Fruit fly (Drosophila melanogaster) whole organism, prepupa: ENCODE data around the gene Ddc.

Experiments used
- Blimp-1 ChIP-seq: fragments of 200-800 bp; sonication (Bioruptor generic); optimal IDR thresholded peaks from 3 replicates; lab custom pipeline; 2017; ENCODE audit warnings: missing biosample characterization, missing genetic modification characterization, mild to moderate bottlenecking, moderate library complexity, missing genetic modification reagents
- CG10631 ChIP-seq: fragments of 200-800 bp; sonication (Bioruptor generic); optimal IDR thresholded peaks from 2 replicates; lab custom pipeline; 2016; ENCODE audit warnings: missing biosample characterization, missing genetic modification characterization
- CG10669 ChIP-seq: fragments of 200-800 bp; sonication (Bioruptor generic); optimal IDR thresholded peaks from 3 replicates; lab custom pipeline; 2018; ENCODE audit warnings: missing biosample characterization, mild to moderate bottlenecking, missing genetic modification characterization, moderate library complexity
- CG11294 ChIP-seq: fragments of 200-800 bp; sonication (Bioruptor generic); IDR thresholded peaks from 2 replicates; pipeline ENCODE4 v1.3.6; 2022; ENCODE audit warnings: missing biosample characterization, missing genetic modification characterization
- CG11902 ChIP-seq: fragments of 200-800 bp; sonication (Bioruptor generic); optimal IDR thresholded peaks from 3 replicates; lab custom pipeline; 2016; ENCODE audit warnings: missing biosample characterization, missing genetic modification characterization
- CG15336 ChIP-seq: fragments of 200-800 bp; sonication (Bioruptor generic); IDR thresholded peaks from 2 replicates; pipeline ENCODE4 v1.3.6; 2022; ENCODE audit warnings: missing biosample characterization, missing genetic modification characterization
- CG1621 ChIP-seq: fragments of 200-800 bp; sonication (Bioruptor generic); optimal IDR thresholded peaks from 3 replicates; lab custom pipeline; 2018; ENCODE audit warnings: missing biosample characterization, mild to moderate bottlenecking, missing genetic modification characterization
- CG16779 ChIP-seq: fragments of 200-800 bp; sonication (Bioruptor generic); optimal IDR thresholded peaks from 3 replicates; lab custom pipeline; 2017; ENCODE audit warnings: missing biosample characterization, mild to moderate bottlenecking, missing genetic modification characterization
- CG3032 ChIP-seq: fragments of 200-800 bp; optimal IDR thresholded peaks from 2 replicates; lab custom pipeline; 2019; ENCODE audit warnings: missing biosample characterization, mild to moderate bottlenecking, missing genetic modification characterization, moderate library complexity
- CG31627 ChIP-seq: fragments of 200-800 bp; sonication (Bioruptor generic); optimal IDR thresholded peaks from 3 replicates; lab custom pipeline; 2016; ENCODE audit warnings: missing biosample characterization, missing genetic modification characterization
- CG32006 ChIP-seq: fragments of 200-800 bp; sonication (Bioruptor generic); optimal IDR thresholded peaks from 3 replicates; lab custom pipeline; 2017; ENCODE audit warnings: missing biosample characterization, mild to moderate bottlenecking, missing genetic modification characterization
- CG34406 ChIP-seq: fragments of 200-800 bp; sonication (Bioruptor generic); optimal IDR thresholded peaks from 3 replicates; lab custom pipeline; 2016; ENCODE audit warnings: missing biosample characterization, missing genetic modification characterization
- CG6792 ChIP-seq: fragments of 200-800 bp; sonication (Bioruptor generic); optimal IDR thresholded peaks from 3 replicates; lab custom pipeline; 2016; ENCODE audit warnings: missing biosample characterization, missing genetic modification characterization
- CG6854 ChIP-seq: fragments of 200-800 bp; sonication (Bioruptor generic); optimal IDR thresholded peaks from 2 replicates; lab custom pipeline; 2017; ENCODE audit warnings: missing biosample characterization, mild to moderate bottlenecking, missing genetic modification characterization
- CG8119 ChIP-seq: fragments of 200-800 bp; sonication (Bioruptor generic); IDR thresholded peaks from 3 replicates; pipeline ENCODE4 v1.3.6; 2022; ENCODE audit warnings: missing biosample characterization, missing genetic modification characterization
- CG8319 ChIP-seq: fragments of 200-800 bp; sonication (Bioruptor generic); optimal IDR thresholded peaks from 3 replicates; lab custom pipeline; 2016; ENCODE audit warnings: missing biosample characterization, missing genetic modification characterization
- CG8632 ChIP-seq: fragments of 200-800 bp; sonication (Bioruptor generic); optimal IDR thresholded peaks from 3 replicates; lab custom pipeline; 2016; ENCODE audit warnings: missing biosample characterization, missing genetic modification characterization
- Eip75B ChIP-seq: fragments of 200-800 bp; sonication (Bioruptor generic); optimal IDR thresholded peaks from 3 replicates; lab custom pipeline; 2016; ENCODE audit warnings: missing biosample characterization, missing genetic modification characterization
- Eip78C ChIP-seq: fragments of 200-800 bp; sonication (Bioruptor generic); peaks from one replicate; lab custom pipeline; 2016; ENCODE audit warnings: missing biosample characterization, missing genetic modification characterization
- Eip93F ChIP-seq: fragments of 200-800 bp; sonication (Bioruptor generic); optimal IDR thresholded peaks from 2 replicates; lab custom pipeline; 2016; ENCODE audit warnings: missing biosample characterization, mild to moderate bottlenecking, missing genetic modification characterization
- Ets21C ChIP-seq: fragments of 200-800 bp; sonication (Bioruptor generic); optimal IDR thresholded peaks from 3 replicates; lab custom pipeline; 2016; ENCODE audit warnings: missing biosample characterization, missing genetic modification characterization
- Ets96B ChIP-seq: fragments of 200-800 bp; optimal IDR thresholded peaks from 2 replicates; lab custom pipeline; 2019; ENCODE audit warnings: missing biosample characterization, mild to moderate bottlenecking, missing genetic modification characterization, moderate library complexity
- Hr38 ChIP-seq: sonication (Bioruptor generic); optimal IDR thresholded peaks from 2 replicates; lab custom pipeline; 2016; ENCODE audit warnings: missing biosample characterization, missing genetic modification characterization
- Hr39 ChIP-seq: fragments of 200-800 bp; sonication (Bioruptor generic); optimal IDR thresholded peaks from 2 replicates; lab custom pipeline; 2016; ENCODE audit warnings: missing biosample characterization, missing genetic modification characterization
- Lpt ChIP-seq: fragments of 200-800 bp; sonication (Bioruptor generic); optimal IDR thresholded peaks from 3 replicates; lab custom pipeline; 2016; ENCODE audit warnings: missing biosample characterization, missing genetic modification characterization
- Met ChIP-seq: fragments of 200-800 bp; sonication (Bioruptor generic); optimal IDR thresholded peaks from 3 replicates; lab custom pipeline; 2016; ENCODE audit warnings: missing biosample characterization, missing genetic modification characterization
- Smox ChIP-seq: fragments of 200-800 bp; sonication (Bioruptor generic); optimal IDR thresholded peaks from 3 replicates; lab custom pipeline; 2016; ENCODE audit warnings: missing biosample characterization, missing genetic modification characterization
- Sox102F ChIP-seq: fragments of 200-800 bp; sonication (Bioruptor generic); optimal IDR thresholded peaks from 2 replicates; lab custom pipeline; 2016; ENCODE audit warnings: missing biosample characterization, mild to moderate bottlenecking, missing genetic modification characterization
- Sox14 ChIP-seq: fragments of 200-800 bp; sonication (Bioruptor generic); optimal IDR thresholded peaks from 3 replicates; lab custom pipeline; 2016; ENCODE audit warnings: missing biosample characterization, missing genetic modification characterization
- Sox15 ChIP-seq: fragments of 200-800 bp; sonication (Bioruptor generic); optimal IDR thresholded peaks from 3 replicates; lab custom pipeline; 2016; ENCODE audit warnings: missing biosample characterization, missing genetic modification characterization
- acj6 ChIP-seq: fragments of 200-800 bp; sonication (Bioruptor generic); optimal IDR thresholded peaks from 3 replicates; lab custom pipeline; 2016; ENCODE audit warnings: missing biosample characterization, missing genetic modification characterization
- cyc ChIP-seq: fragments of 200-800 bp; sonication (Bioruptor generic); optimal IDR thresholded peaks from 3 replicates; lab custom pipeline; 2016; ENCODE audit warnings: missing biosample characterization, missing genetic modification characterization
- dac ChIP-seq: fragments of 200-800 bp; sonication (Bioruptor generic); optimal IDR thresholded peaks from 2 replicates; lab custom pipeline; 2017; ENCODE audit warnings: missing biosample characterization, mild to moderate bottlenecking, missing genetic modification characterization
- dsx ChIP-seq: fragments of 200-800 bp; optimal IDR thresholded peaks from 3 replicates; lab custom pipeline; 2019; ENCODE audit warnings: missing biosample characterization, mild to moderate bottlenecking, missing genetic modification characterization, moderate library complexity; ENCODE audit not compliant: poor library complexity, severe bottlenecking
- eg ChIP-seq: fragments of 200-800 bp; sonication (Bioruptor generic); IDR thresholded peaks from 3 replicates; pipeline ENCODE4 v1.3.6; 2022; ENCODE audit warnings: missing biosample characterization, missing genetic modification characterization
- esn ChIP-seq: fragments of 200-800 bp; sonication (Bioruptor generic); optimal IDR thresholded peaks from 2 replicates; lab custom pipeline; 2016; ENCODE audit warnings: missing biosample characterization, mild to moderate bottlenecking, missing genetic modification characterization, moderate library complexity
- fd59A ChIP-seq: fragments of 200-800 bp; sonication (Bioruptor generic); optimal IDR thresholded peaks from 2 replicates; lab custom pipeline; 2017; ENCODE audit warnings: missing biosample characterization, mild to moderate bottlenecking, missing genetic modification characterization, missing genetic modification reagents
- fd85E ChIP-seq: fragments of 200-800 bp; sonication (Bioruptor generic); optimal IDR thresholded peaks from 3 replicates; lab custom pipeline; 2016; ENCODE audit warnings: missing biosample characterization, missing genetic modification characterization
- fkh ChIP-seq: fragments of 200-800 bp; sonication (Bioruptor generic); optimal IDR thresholded peaks from 3 replicates; lab custom pipeline; 2017; ENCODE audit warnings: missing biosample characterization, mild to moderate bottlenecking, missing genetic modification characterization, moderate library complexity
- lz ChIP-seq: fragments of 200-800 bp; sonication (Bioruptor generic); optimal IDR thresholded peaks from 3 replicates; lab custom pipeline; 2016; ENCODE audit warnings: missing biosample characterization, missing genetic modification characterization
- net ChIP-seq: fragments of 200-800 bp; sonication (Bioruptor generic); optimal IDR thresholded peaks from 3 replicates; lab custom pipeline; 2016; ENCODE audit warnings: missing biosample characterization, missing genetic modification characterization
- salr ChIP-seq, 2 experiments: fragments of 200-800 bp; sonication (Bioruptor generic); optimal IDR thresholded peaks; 3 replicates each; lab custom pipeline; 2016 to 2018; ENCODE audit warnings: missing biosample characterization in 2 of 2, missing genetic modification characterization in 2 of 2, mild to moderate bottlenecking in 1 of 2
- ss ChIP-seq, 2 experiments: fragments of 200-800 bp; sonication (Bioruptor generic); optimal IDR thresholded peaks; 2 replicates in 1 of 2; 3 replicates in 1 of 2; lab custom pipeline; 2017 to 2018; ENCODE audit warnings: mild to moderate bottlenecking in 2 of 2, missing biosample characterization in 2 of 2, missing genetic modification characterization in 2 of 2, moderate library complexity in 1 of 2
- svp ChIP-seq: fragments of 200-800 bp; sonication (Bioruptor generic); peaks from one replicate; lab custom pipeline; 2016; ENCODE audit warnings: missing biosample characterization, missing genetic modification characterization
- topi ChIP-seq: fragments of 200-800 bp; sonication (Bioruptor generic); optimal IDR thresholded peaks from 3 replicates; lab custom pipeline; 2016; ENCODE audit warnings: missing biosample characterization, missing genetic modification characterization
- vri ChIP-seq: fragments of 200-800 bp; sonication (Bioruptor generic); optimal IDR thresholded peaks from 3 replicates; lab custom pipeline; 2016; ENCODE audit warnings: missing biosample characterization, mild to moderate bottlenecking, missing genetic modification characterization

Ddc gene

DNA sequence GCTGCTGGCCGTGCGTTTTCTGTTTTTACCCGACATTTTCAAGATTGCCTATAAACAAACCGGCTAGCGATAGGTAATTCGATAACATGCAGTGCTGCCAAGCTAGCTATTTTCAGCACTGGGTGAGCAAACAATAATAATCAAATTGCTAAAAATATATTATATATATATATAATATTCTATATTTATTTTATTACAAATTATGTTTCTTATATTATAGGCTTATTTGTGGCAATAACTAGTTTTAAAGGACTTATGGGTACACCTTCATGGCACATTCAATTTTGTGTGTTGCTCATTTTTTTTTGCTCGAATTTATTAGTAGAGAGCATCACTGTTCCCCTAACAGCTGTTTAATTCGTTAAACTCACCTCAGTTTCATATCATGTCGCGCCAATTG, 6.8 kb upstream of the Ddc start (continued):
- TF ChIP-seq Hr38 (GFP tag; lab: Kevin White, UChicago) (no peak), CG31627 (peak; percentile 21), Eip93F (GFP tag; lab: Kevin White, UChicago) (peak; percentile 1), fkh (GFP tag; lab: Kevin White, UChicago) (peak; percentile 83), Ets96B (tag; lab: Kevin White, UChicago) (peak; percentile 46), ss (GFP tag; optimal IDR thresholded peaks at IDR 0.05; lab: Kevin White, UChicago) (no peak), cyc (GFP tag; lab: Kevin White, UChicago) (no peak), topi (GFP tag; lab: Kevin White, UChicago) (no peak), eg (GFP tag; lab: Robert Waterston, UW) (no peak), esn (peak; percentile 62), dsx (GFP tag; lab: Kevin White, UChicago) (peak; percentile 46), CG1621 (tag; lab: Kevin White, UChicago) (no peak)

DNA sequence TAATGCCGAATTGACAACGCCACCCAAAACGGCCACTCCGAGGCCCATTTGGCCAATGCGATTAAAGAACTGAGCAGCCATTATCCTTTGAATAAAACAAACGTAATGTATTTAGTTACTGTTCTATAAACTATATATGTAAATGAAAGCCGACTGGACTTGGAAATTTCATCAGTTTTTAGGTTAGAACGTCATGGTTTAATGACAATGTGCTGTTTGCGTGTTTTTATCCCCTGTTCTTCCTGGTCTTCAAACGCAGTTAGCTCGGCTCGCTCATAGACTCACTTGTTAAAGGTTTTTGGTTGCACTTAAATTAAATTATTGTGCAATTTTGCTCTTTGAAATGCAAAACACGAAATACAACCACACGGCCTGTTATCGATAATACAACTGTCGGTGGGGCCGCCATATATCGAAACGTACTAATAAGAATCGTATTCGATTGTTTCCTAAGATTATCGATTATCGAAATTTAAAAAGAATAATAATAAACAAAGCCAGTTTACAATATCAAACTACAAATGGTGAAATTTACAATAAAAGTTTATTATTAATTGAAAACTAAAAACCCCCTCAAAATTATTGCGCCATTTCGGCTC, 3.5 kb upstream of the Ddc start, which contains the start of gene Phb1:
Gene Phb1, minus strand, starts transcription at position 398 of the 599 bp plus-strand sequence.
- TF ChIP-seq CG31627 (no peak), Smox (GFP tag; lab: Kevin White, UChicago) (no peak), CG3032 (no peak), CG34406 (GFP tag; lab: Kevin White, UChicago) (no peak), vri (GFP tag; lab: Kevin White, UChicago) (no peak), salr (GFP tag; optimal IDR thresholded peaks at IDR 0.05; lab: Kevin White, UChicago) (no peak)
- TF ChIP-seq, all 60 proteins: peak for 0

DNA sequence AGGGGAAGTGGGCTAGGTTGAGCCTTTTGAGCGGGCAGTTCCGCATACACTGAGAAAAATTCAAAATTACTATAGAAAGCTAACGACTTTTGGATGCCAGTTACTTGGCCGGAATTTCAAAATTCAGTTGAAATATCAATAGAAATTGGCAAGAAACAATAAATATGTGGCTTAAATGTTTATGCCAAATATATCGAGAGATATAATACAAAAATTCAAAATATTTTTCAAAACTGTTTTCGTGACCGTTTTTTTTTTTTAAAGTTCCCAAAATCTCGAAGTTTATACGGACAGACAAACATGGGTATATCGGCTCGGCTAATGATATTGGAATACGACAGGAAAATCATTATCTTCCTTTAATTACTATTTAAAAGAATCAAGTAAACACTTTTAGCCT, 878 bp upstream of the Ddc start:
- TF ChIP-seq fd59A (GFP tag; lab: Kevin White, UChicago) (peak; percentile 15), CG31627 (peak; percentile 1), CG8632 (no peak), CG34406 (GFP tag; lab: Kevin White, UChicago) (peak; percentile 23), svp (GFP tag; lab: Kevin White, UChicago) (no peak), CG1621 (tag; lab: Kevin White, UChicago) (no peak), CG15336 (GFP tag; lab: Robert Waterston, UW) (no peak; the same call in 1 of the 2 replicates), CG6792 (GFP tag; lab: Kevin White, UChicago) (no peak), CG32006 (GFP tag; lab: Kevin White, UChicago) (peak; percentile 59), CG8119 (peak; percentile 57; the same call in 2 of the 3 replicates), eg (GFP tag; lab: Robert Waterston, UW) (peak; percentile 42), Sox102F (no peak), Sox14 (GFP tag; lab: Kevin White, UChicago) (no peak), Ets21C (no peak), lz (GFP tag; lab: Kevin White, UChicago) (peak; percentile 24), Met (no peak), CG8319 (GFP tag; lab: Kevin White, UChicago) (no peak), Hr39 (GFP tag; lab: Kevin White, UChicago) (peak; percentile 1), CG11902 (GFP tag; lab: Kevin White, UChicago) (no peak), Lpt (no peak), esn (peak; percentile 3), CG6854 (no peak), fkh (GFP tag; lab: Kevin White, UChicago) (no peak), Eip78C (GFP tag; lab: Kevin White, UChicago) (peak; percentile 86), Ets96B (tag; lab: Kevin White, UChicago) (no peak), CG10669 (GFP tag; lab: Kevin White, UChicago) (no peak), CG11294 (GFP tag; lab: Robert Waterston, UW) (no peak), CG10631 (peak; percentile 56), Blimp-1 (GFP tag; lab: Kevin White, UChicago) (no peak), acj6 (GFP tag; lab: Kevin White, UChicago) (peak; percentile 12), CG16779 (tag; lab: Kevin White, UChicago) (peak; percentile 11), Sox15 (no peak), net (no peak), Eip75B (no peak), fd85E (GFP tag; lab: Kevin White, UChicago) (no peak), dac (GFP tag; lab: Kevin White, UChicago) (no peak), dsx (GFP tag; lab: Kevin White, UChicago) (no peak), topi (GFP tag; lab: Kevin White, UChicago) (no peak)
